Fruit fly (Drosophila melanogaster) S2 (cell line): ENCODE measurements around the gene CG3306.

ENCODE experiments used
- CG8478 ChIP-seq: fragments of >200 bp; optimal IDR thresholded peaks from 2 replicates; lab custom pipeline; 2018
- CTCF ChIP-seq, 2 experiments: fragments of >200 bp; optimal IDR thresholded peaks; 2 replicates each; lab custom pipeline; 2018

CG3306 gene

dm6 chr3L:9615443-9616141 lies 14.3 kb downstream of the CG3306 start:
- TF ChIP-seq CTCF (optimal IDR thresholded peaks at IDR 0.05; lab: Kevin White, UChicago) (no peak), CG8478 (lab: Kevin White, UChicago) (no peak)

dm6 chr3L:9624014-9624413 lies 22.7 kb downstream of the CG3306 start, which contains the start of gene CG3335:
Gene CG3335 (plus strand): TSS chr3L:9624237.
- TF ChIP-seq CTCF (optimal IDR thresholded peaks at IDR 0.05; lab: Kevin White, UChicago) (no peak), CG8478 (lab: Kevin White, UChicago) (no peak)

- TF ChIP-seq CG8478 (lab: Kevin White, UChicago) (no peak), CTCF (optimal IDR thresholded peaks at IDR 0.05; lab: Kevin White, UChicago) (no peak)
Observed at dm6 chr3L:9628376-9628775, 27.1 kb downstream of the CG3306 start, which contains the start of gene Cyp40. Gene Cyp40 (plus strand): TSS chr3L:9628676.

dm6 chr3L:9629093-9629492 lies 27.8 kb downstream of the CG3306 start, which contains the start of gene Or67b:
Gene Or67b (minus strand): TSS chr3L:9629193.
- TF ChIP-seq CTCF (optimal IDR thresholded peaks at IDR 0.05; lab: Kevin White, UChicago) (no peak), CG8478 (lab: Kevin White, UChicago) (no peak)

dm6 chr3L:9629910-9630309 lies 28.6 kb downstream of the CG3306 start:
- TF ChIP-seq CTCF (optimal IDR thresholded peaks at IDR 0.05; lab: Kevin White, UChicago) (peak in 1 of 2 experiments; percentile 15), CG8478 (lab: Kevin White, UChicago) (no peak)

- TF ChIP-seq CTCF (optimal IDR thresholded peaks at IDR 0.05; lab: Kevin White, UChicago) (no peak), CG8478 (lab: Kevin White, UChicago) (no peak)
Observed at dm6 chr3L:9637812-9638211, 36.5 kb downstream of the CG3306 start, which contains the start of gene CG8329. Gene CG8329 (plus strand): TSS chr3L:9638112.

dm6 chr3L:9638971-9639370 lies 37.6 kb downstream of the CG3306 start, which contains the start of gene CG18179:
Gene CG18179 (plus strand): TSS chr3L:9639271.
- TF ChIP-seq CTCF (optimal IDR thresholded peaks at IDR 0.05; lab: Kevin White, UChicago) = no peak
- no peak for TF ChIP-seq CG8478 (lab: Kevin White, UChicago)

- no peak for TF ChIP-seq CG8478 (lab: Kevin White, UChicago)
- TF ChIP-seq CTCF (optimal IDR thresholded peaks at IDR 0.05; lab: Kevin White, UChicago) = no peak
Observed at dm6 chr3L:9640713-9641112, 39.4 kb downstream of the CG3306 start, which contains the start of gene CG18180. Gene CG18180 (plus strand): TSS chr3L:9641013.

- no peak for TF ChIP-seq CTCF (optimal IDR thresholded peaks at IDR 0.05; lab: Kevin White, UChicago)
- TF ChIP-seq CG8478 (lab: Kevin White, UChicago) = no peak
Observed at dm6 chr3L:9643762-9644161, 42.4 kb downstream of the CG3306 start, which contains the start of gene CNMaR. Gene CNMaR (plus strand): TSS chr3L:9644109.
